Worm (Caenorhabditis elegans): ENCODE measurements around the gene prx-19.

DNA sequence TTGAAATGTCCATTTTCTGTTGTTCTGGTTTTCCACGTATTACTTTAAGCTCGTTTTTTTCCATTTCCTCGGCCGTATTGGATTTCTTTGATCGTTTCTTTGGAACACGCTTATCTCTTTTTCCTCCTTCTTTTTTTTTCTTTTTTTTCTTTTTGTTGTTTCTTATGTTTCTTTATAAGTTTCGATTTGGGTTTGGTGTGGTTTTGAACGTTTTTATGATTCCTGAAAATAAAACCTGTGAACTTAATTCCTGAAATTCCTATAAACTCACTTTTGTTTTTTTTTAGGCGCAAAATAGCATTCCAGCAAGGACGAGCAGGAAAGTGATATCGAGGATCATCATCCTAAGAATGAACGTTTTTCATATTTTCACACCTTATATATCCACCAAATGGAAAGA, 37.9 kb downstream of the prx-19 start, which contains the start of gene K02D10.2:
- TF ChIP-seq ztf-11 (tag; optimal IDR thresholded peaks at IDR 0.05) = no peak
- no peak for TF ChIP-seq egl-27 (tag; optimal IDR thresholded peaks at IDR 0.05)
- TF ChIP-seq mdl-1 (tag; optimal IDR thresholded peaks at IDR 0.05) = no peak
- no peak for TF ChIP-seq ZK546.5 (tag; optimal IDR thresholded peaks at IDR 0.05)
- TF ChIP-seq snpc-4 (tag; optimal IDR thresholded peaks at IDR 0.05) = no peak
- no peak for TF ChIP-seq nhr-12 (tag; optimal IDR thresholded peaks at IDR 0.05)
- TF ChIP-seq unc-62 (GFP tag; optimal IDR thresholded peaks at IDR 0.05) = no peak

Measured in whole organism, L2 larva.